Worm (Caenorhabditis elegans) whole organism, L1 larva: ENCODE results near the gene eif-3.K.

Experiments used
- hlh-17 ChIP-seq: fragments of 200-800 bp; sonication (Bioruptor generic); optimal IDR thresholded peaks from 2 replicates; lab custom pipeline; 2018; ENCODE audit warnings: missing genetic modification characterization, mild to moderate bottlenecking, missing compliant biosample characterization, moderate library complexity, borderline replicate concordance
- nhr-71 ChIP-seq: sonication (generic microtip); optimal IDR thresholded peaks from 2 replicates; lab custom pipeline; 2016; ENCODE audit warnings: mild to moderate bottlenecking, missing genetic modification characterization, moderate library complexity, missing compliant biosample characterization
- rnt-1 ChIP-seq: sonication (generic microtip); optimal IDR thresholded peaks from 2 replicates; lab custom pipeline; 2016; ENCODE audit warnings: mild to moderate bottlenecking, missing genetic modification characterization, moderate library complexity, missing compliant biosample characterization

DNA sequence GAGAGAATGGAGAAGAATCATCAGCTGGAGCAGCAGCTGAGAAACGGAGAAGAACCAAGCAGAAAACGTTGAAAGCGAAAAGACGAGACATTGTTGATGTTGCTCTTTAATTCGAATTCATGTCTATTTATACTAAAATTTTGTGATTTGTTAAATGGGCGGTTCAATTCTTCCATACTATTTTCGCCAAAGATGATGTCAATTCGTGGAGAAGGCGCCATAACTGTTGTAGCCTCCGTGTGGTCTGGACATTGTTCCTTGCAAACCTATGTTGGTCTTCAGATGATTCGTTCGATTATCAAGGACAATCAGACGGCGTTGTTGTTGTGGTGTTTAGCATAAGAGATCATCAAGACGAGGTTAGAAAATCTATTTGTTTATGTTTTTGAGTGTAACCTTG lies 43.6 kb downstream of the eif-3.K start, which contains the start of gene far-3:
- TF ChIP-seq nhr-71 (no peak), hlh-17 (GFP tag; lab: Kevin White, UChicago) (no peak), rnt-1 (tag; lab: Kevin White, UChicago) (no peak)
